Worm (Caenorhabditis elegans) whole organism, L4 larva: ENCODE measurements around the gene W05E10.5.

Experiments used
- D1046.2 ChIP-seq: fragments of 200-800 bp; sonication (Bioruptor generic); IDR thresholded peaks from 2 replicates; pipeline ENCODE4 v1.3.6; 2022; ENCODE audit warnings: missing genetic modification characterization, missing compliant biosample characterization
- F10B5.3 ChIP-seq: sonication (generic microtip); optimal IDR thresholded peaks from 2 replicates; lab custom pipeline; 2016; ENCODE audit warnings: mild to moderate bottlenecking, missing genetic modification characterization, missing compliant biosample characterization
- F37D6.2 ChIP-seq: sonication (generic microtip); optimal IDR thresholded peaks from 2 replicates; lab custom pipeline; 2016; ENCODE audit warnings: mild to moderate bottlenecking, missing genetic modification characterization, missing compliant biosample characterization
- Y105C5A.15 ChIP-seq: fragments of 200-800 bp; sonication (Bioruptor generic); IDR thresholded peaks from 2 replicates; pipeline ENCODE4 v1.3.6; 2022; ENCODE audit warnings: missing genetic modification characterization, missing compliant biosample characterization
- Y5F2A.4 ChIP-seq: fragments of 200-800 bp; sonication (Bioruptor generic); optimal IDR thresholded peaks from 2 replicates; lab custom pipeline; 2018; ENCODE audit warnings: mild to moderate bottlenecking, missing genetic modification characterization, missing compliant biosample characterization
- Y75B8A.6 ChIP-seq: fragments of 200-800 bp; sonication (Bioruptor generic); IDR thresholded peaks from 2 replicates; pipeline ENCODE4 v1.3.6; 2022; ENCODE audit warnings: missing genetic modification reagents, missing genetic modification characterization, missing compliant biosample characterization
- ZK337.2 ChIP-seq: fragments of 200-800 bp; sonication (Bioruptor generic); IDR thresholded peaks from 2 replicates; pipeline ENCODE4 v1.3.6; 2022; ENCODE audit warnings: missing genetic modification reagents, missing genetic modification characterization, missing compliant biosample characterization
- ZK546.5 ChIP-seq, 2 experiments: sonication (generic microtip); optimal IDR thresholded peaks; 2 replicates each; lab custom pipeline; 2017; ENCODE audit warnings: missing biosample characterization in 2 of 2, missing genetic modification characterization in 2 of 2
- aha-1 ChIP-seq: fragments of 150-350 bp; peaks from one replicate; lab custom pipeline; 2014; ENCODE audit warnings: missing biosample characterization, missing genetic modification characterization
- ama-1 ChIP-seq: fragments of 150-350 bp; optimal IDR thresholded peaks from 2 replicates; lab custom pipeline; 2014; ENCODE audit warnings: inconsistent platforms, mixed read lengths
- ceh-20 ChIP-seq: fragments of 200-800 bp; sonication (Bioruptor generic); IDR thresholded peaks from 2 replicates; pipeline ENCODE4 v1.3.6; 2022; ENCODE audit warnings: missing genetic modification reagents, missing genetic modification characterization, missing compliant biosample characterization
- ceh-28 ChIP-seq: fragments of 150-350 bp; optimal IDR thresholded peaks from 2 replicates; lab custom pipeline; 2014; ENCODE audit warnings: missing biosample characterization, missing genetic modification reagents, missing genetic modification characterization
- ceh-82 ChIP-seq: sonication (generic microtip); optimal IDR thresholded peaks from 2 replicates; lab custom pipeline; 2017; ENCODE audit warnings: missing biosample characterization, missing genetic modification characterization
- cey-2 ChIP-seq: sonication (generic microtip); optimal IDR thresholded peaks from 3 replicates; lab custom pipeline; 2017; ENCODE audit warnings: missing genetic modification characterization, mild to moderate bottlenecking, missing compliant biosample characterization, antibody characterized with exemption, borderline replicate concordance; ENCODE audit not compliant: insufficient read depth
- daf-19 ChIP-seq: fragments of 200-800 bp; sonication (Bioruptor generic); conservative IDR thresholded peaks from 2 replicates; pipeline ENCODE4 v1.3.6; 2022; ENCODE audit warnings: missing genetic modification characterization, missing compliant biosample characterization
- dmd-6 ChIP-seq: fragments of 200-800 bp; sonication (Bioruptor generic); IDR thresholded peaks from 2 replicates; pipeline ENCODE4 v1.3.6; 2022; ENCODE audit warnings: missing genetic modification reagents, missing genetic modification characterization, missing compliant biosample characterization
- dpl-1 ChIP-seq: fragments of 150-350 bp; optimal IDR thresholded peaks from 2 replicates; lab custom pipeline; 2014; ENCODE audit warnings: missing biosample characterization, missing genetic modification reagents, missing genetic modification characterization
- egl-43 ChIP-seq: fragments of 200-800 bp; sonication (Bioruptor generic); IDR thresholded peaks from 2 replicates; pipeline ENCODE4 v1.3.6; 2022; ENCODE audit warnings: missing genetic modification reagents, missing genetic modification characterization, missing compliant biosample characterization
- fkh-10 ChIP-seq: fragments of 150-350 bp; optimal IDR thresholded peaks from 2 replicates; lab custom pipeline; 2014; ENCODE audit warnings: missing biosample characterization, missing genetic modification reagents, missing genetic modification characterization
- hlh-11 ChIP-seq: fragments of 200-800 bp; sonication (Bioruptor generic); optimal IDR thresholded peaks from 2 replicates; lab custom pipeline; 2018; ENCODE audit warnings: mild to moderate bottlenecking, missing genetic modification characterization, missing compliant biosample characterization
- hmg-1.1 ChIP-seq: fragments of 200-800 bp; sonication (Bioruptor generic); IDR thresholded peaks from 2 replicates; pipeline ENCODE4 v1.3.6; 2022; ENCODE audit warnings: missing genetic modification reagents, missing genetic modification characterization, missing compliant biosample characterization
- jun-1 ChIP-seq: fragments of 150-350 bp; optimal IDR thresholded peaks from 2 replicates; lab custom pipeline; 2014; ENCODE audit warnings: missing biosample characterization, missing genetic modification reagents, missing genetic modification characterization
- lin-15B ChIP-seq: fragments of 150-350 bp; sonication (generic microtip); optimal IDR thresholded peaks from 3 replicates; lab custom pipeline; 2014; ENCODE audit warnings: missing biosample characterization, missing genetic modification characterization
- lin-29 ChIP-seq: fragments of 200-800 bp; sonication (Bioruptor generic); IDR thresholded peaks from 2 replicates; pipeline ENCODE4 v1.3.6; 2022; ENCODE audit warnings: missing genetic modification reagents, missing genetic modification characterization, missing compliant biosample characterization
- lin-39 ChIP-seq: fragments of 150-350 bp; optimal IDR thresholded peaks from 2 replicates; lab custom pipeline; 2014; ENCODE audit warnings: missing biosample characterization, missing genetic modification reagents, missing genetic modification characterization
- lir-3 ChIP-seq: sonication (generic microtip); optimal IDR thresholded peaks from 2 replicates; lab custom pipeline; 2016; ENCODE audit warnings: mild to moderate bottlenecking, missing genetic modification characterization, missing compliant biosample characterization
- madf-9 ChIP-seq: fragments of 200-800 bp; sonication (Bioruptor generic); conservative IDR thresholded peaks from 2 replicates; pipeline ENCODE4 v1.3.6; 2022; ENCODE audit warnings: missing genetic modification reagents, missing genetic modification characterization, missing compliant biosample characterization
- mdl-1 ChIP-seq, 2 experiments: fragments of 150-350 bp in 1 of 2; sonication (generic microtip) in 1 of 2; optimal IDR thresholded peaks; 2 replicates each; lab custom pipeline; 2014 to 2017; ENCODE audit warnings: missing biosample characterization in 2 of 2, missing genetic modification characterization in 2 of 2
- mdt-29 ChIP-seq: fragments of 200-800 bp; sonication (Bioruptor generic); IDR thresholded peaks from 2 replicates; pipeline ENCODE4 v1.3.6; 2022; ENCODE audit warnings: missing genetic modification reagents, missing genetic modification characterization, missing compliant biosample characterization
- mes-2 ChIP-seq: sonication (generic microtip); optimal IDR thresholded peaks from 2 replicates; lab custom pipeline; 2016; ENCODE audit warnings: missing genotype, mild to moderate bottlenecking, missing genetic modification characterization, missing compliant biosample characterization; ENCODE audit not compliant: poor library complexity, severe bottlenecking
- mxl-2 ChIP-seq: fragments of 200-800 bp; sonication (Bioruptor generic); conservative IDR thresholded peaks from 2 replicates; pipeline ENCODE4 v1.3.6; 2022; ENCODE audit warnings: missing genetic modification reagents, missing genetic modification characterization, missing compliant biosample characterization
- mxl-3 ChIP-seq: fragments of 200-800 bp; sonication (Bioruptor generic); optimal IDR thresholded peaks from 2 replicates; lab custom pipeline; 2018; ENCODE audit warnings: mild to moderate bottlenecking, missing genetic modification characterization, missing compliant biosample characterization
- nhr-10 ChIP-seq: fragments of 150-350 bp; optimal IDR thresholded peaks from 2 replicates; lab custom pipeline; 2014; ENCODE audit warnings: missing biosample characterization, missing genetic modification characterization
- nhr-102 ChIP-seq: sonication (generic microtip); optimal IDR thresholded peaks from 2 replicates; lab custom pipeline; 2016; ENCODE audit warnings: mild to moderate bottlenecking, missing genetic modification characterization, moderate library complexity, missing compliant biosample characterization
- nhr-11 ChIP-seq: fragments of 150-350 bp; optimal IDR thresholded peaks from 2 replicates; lab custom pipeline; 2014; ENCODE audit warnings: missing biosample characterization, missing genetic modification characterization
- nhr-42 ChIP-seq: fragments of 200-800 bp; sonication (Bioruptor generic); IDR thresholded peaks from 2 replicates; pipeline ENCODE4 v1.3.6; 2022; ENCODE audit warnings: missing genetic modification characterization, missing compliant biosample characterization
- nhr-6 ChIP-seq: fragments of 150-350 bp; optimal IDR thresholded peaks from 2 replicates; lab custom pipeline; 2014; ENCODE audit warnings: missing biosample characterization, missing genetic modification characterization
- nhr-77 ChIP-seq: fragments of 150-350 bp; optimal IDR thresholded peaks from 2 replicates; lab custom pipeline; 2014; ENCODE audit warnings: missing biosample characterization, missing genetic modification characterization
- pha-4 ChIP-seq, 2 experiments: fragments of 150-350 bp in 1 of 2; fragments of 200-800 bp in 1 of 2; sonication (Bioruptor generic) in 1 of 2; IDR thresholded peaks in 1 of 2; optimal IDR thresholded peaks in 1 of 2; 2 replicates each; pipeline versions ENCODE4 v1.3.6 to Lab custom; 2014 to 2022; ENCODE audit warnings: missing genetic modification characterization in 2 of 2, missing genetic modification reagents in 2 of 2, missing biosample characterization in 1 of 2, missing compliant biosample characterization in 1 of 2
- php-3 ChIP-seq: fragments of 200-800 bp; sonication (Bioruptor generic); IDR thresholded peaks from 2 replicates; pipeline ENCODE4 v1.3.6; 2022; ENCODE audit warnings: missing genetic modification reagents, missing genetic modification characterization, missing compliant biosample characterization
- snpc-1.2 ChIP-seq: fragments of 200-800 bp; sonication (Bioruptor generic); IDR thresholded peaks from 2 replicates; pipeline ENCODE4 v1.3.6; 2022; ENCODE audit warnings: missing genetic modification reagents, missing genetic modification characterization, missing compliant biosample characterization
- spr-3 ChIP-seq: fragments of 200-800 bp; sonication (Bioruptor generic); optimal IDR thresholded peaks from 2 replicates; lab custom pipeline; 2018; ENCODE audit warnings: mild to moderate bottlenecking, missing genetic modification characterization, missing compliant biosample characterization
- tra-1 ChIP-seq: fragments of 200-800 bp; sonication (Bioruptor generic); IDR thresholded peaks from 2 replicates; pipeline ENCODE4 v1.3.6; 2022; ENCODE audit warnings: missing genetic modification reagents, missing genetic modification characterization, missing compliant biosample characterization
- unc-39 ChIP-seq: sonication (generic microtip); optimal IDR thresholded peaks from 2 replicates; lab custom pipeline; 2017; ENCODE audit warnings: missing biosample characterization, missing genetic modification characterization
- unc-62 ChIP-seq, 3 experiments: fragments of 150-350 bp in 1 of 3; sonication (generic microtip); optimal IDR thresholded peaks in 2 of 3; peaks in 1 of 3; 1 replicate in 1 of 3; 2 replicates in 2 of 3; lab custom pipeline; 2014 to 2017; ENCODE audit warnings: missing biosample characterization in 3 of 3, missing genetic modification characterization in 3 of 3, missing genetic modification reagents in 3 of 3, missing genotype in 1 of 3
- zag-1 ChIP-seq: fragments of 150-350 bp; optimal IDR thresholded peaks from 2 replicates; lab custom pipeline; 2014; ENCODE audit warnings: missing biosample characterization, missing genetic modification characterization
- zfp-3 ChIP-seq: fragments of 200-800 bp; sonication (Bioruptor generic); conservative IDR thresholded peaks from 2 replicates; pipeline ENCODE4 v1.3.6; 2022; ENCODE audit warnings: missing genetic modification reagents, missing genetic modification characterization, missing compliant biosample characterization
- zip-11 ChIP-seq: fragments of 200-800 bp; sonication (Bioruptor generic); IDR thresholded peaks from 2 replicates; pipeline ENCODE4 v1.3.6; 2022; ENCODE audit warnings: missing genetic modification characterization, missing compliant biosample characterization
- ztf-11 ChIP-seq: fragments of 150-350 bp; optimal IDR thresholded peaks from 2 replicates; lab custom pipeline; 2014; ENCODE audit warnings: missing biosample characterization, missing genetic modification characterization

W05E10.5 gene

DNA sequence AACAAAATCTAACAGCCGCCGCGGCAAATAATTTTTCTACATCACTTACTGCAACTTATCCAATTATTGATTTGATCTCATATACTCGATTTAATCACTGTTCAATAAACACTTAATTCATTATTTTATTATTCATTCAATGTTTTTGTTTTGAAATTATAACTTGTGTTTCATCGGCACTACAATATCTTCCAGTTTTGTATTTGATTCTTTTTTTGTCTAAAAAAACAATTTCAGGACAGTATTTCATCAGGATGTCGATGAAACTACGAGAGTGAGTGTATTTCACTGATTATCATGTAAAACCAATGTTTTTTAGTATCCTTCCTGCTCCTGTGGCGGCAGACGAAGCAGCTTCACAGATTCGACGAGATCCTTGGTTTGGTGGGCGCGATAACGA lies 50.3 kb downstream of the W05E10.5 start, which contains the start of gene skp-1:
Gene skp-1 (plus strand): TSS at position 238 of the 400 bp plus-strand sequence.
- peak; percentile 98 for TF ChIP-seq aha-1 (tag; lab: Kevin White, UChicago)
- TF ChIP-seq unc-62 (GFP tag; optimal IDR thresholded peaks at IDR 0.05 in 1 of 2; lab: Kevin White, UChicago): no peak
- TF ChIP-seq unc-62 (tag; optimal IDR thresholded peaks at IDR 0.05; lab: Kevin White, UChicago): no peak
- no peak for TF ChIP-seq nhr-6 (tag; lab: Kevin White, UChicago)
- TF ChIP-seq, all 104 proteins: peak for 1

ce11 chrV:11644166-11644565 lies 51.3 kb downstream of the W05E10.5 start, which contains the start of gene bir-1:
Gene bir-1, plus strand, starts transcription at chrV:11644477.
- TF ChIP-seq Y105C5A.15 (GFP tag; lab: Robert Waterston, UW) (no peak), ztf-11 (tag; lab: Kevin White, UChicago) (no peak), fkh-10 (no peak), snpc-1.2 (GFP tag; lab: Robert Waterston, UW) (no peak), nhr-11 (no peak), dmd-6 (peak; percentile 47; the same call in 1 of the 2 replicates), mxl-2 (GFP tag; lab: Robert Waterston, UW) (no peak), pha-4 (GFP tag; IDR thresholded peaks at IDR 0.05; lab: Robert Waterston, UW) (no peak), pha-4 (tag; optimal IDR thresholded peaks at IDR 0.05; lab: Kevin White, UChicago) (no peak), nhr-10 (no peak), tra-1 (GFP tag; lab: Robert Waterston, UW) (no peak), ceh-28 (tag; lab: Kevin White, UChicago) (no peak), ceh-82 (no peak), ceh-20 (no peak), F37D6.2 (tag; lab: Kevin White, UChicago) (no peak), lir-3 (tag; lab: Kevin White, UChicago) (no peak), egl-43 (GFP tag; lab: Robert Waterston, UW) (no peak), nhr-77 (tag; lab: Kevin White, UChicago) (peak; percentile 5), nhr-6 (tag; lab: Kevin White, UChicago) (peak; percentile 85), mes-2 (peak; percentile 96), spr-3 (GFP tag; lab: Kevin White, UChicago) (no peak), zfp-3 (GFP tag; lab: Robert Waterston, UW) (no peak), dpl-1 (GFP tag; lab: Kevin White, UChicago) (peak; percentile 75), hmg-1.1 (GFP tag; lab: Robert Waterston, UW) (peak; percentile 53; the same call in 1 of the 2 replicates), D1046.2 (GFP tag; lab: Robert Waterston, UW) (no peak), madf-9 (GFP tag; lab: Robert Waterston, UW) (no peak), mxl-3 (peak; percentile 82), lin-39 (tag; lab: Kevin White, UChicago) (no peak), nhr-102 (tag; lab: Kevin White, UChicago) (no peak), lin-29 (GFP tag; lab: Robert Waterston, UW) (no peak), F10B5.3 (tag; lab: Kevin White, UChicago) (no peak), nhr-42 (no peak), cey-2 (tag; lab: Kevin White, UChicago) (no peak), ZK546.5 (tag; optimal IDR thresholded peaks at IDR 0.05; lab: Kevin White, UChicago) (no peak), ZK337.2 (GFP tag; lab: Robert Waterston, UW) (peak; percentile 44; the same call in 1 of the 2 replicates), mdl-1 (tag; optimal IDR thresholded peaks at IDR 0.05; lab: Kevin White, UChicago) (peak; percentile 44 to 90), jun-1 (tag; lab: Kevin White, UChicago) (no peak), mdt-29 (no peak), daf-19 (no peak), unc-39 (no peak), hlh-11 (tag; lab: Kevin White, UChicago) (peak; percentile 41), ama-1 (lab: Kevin White, UChicago) (no peak), Y5F2A.4 (no peak), Y75B8A.6 (no peak), php-3 (GFP tag; lab: Robert Waterston, UW) (no peak), lin-15B (tag; lab: Kevin White, UChicago) (no peak), zag-1 (tag; lab: Kevin White, UChicago) (no peak), zip-11 (no peak)
